Fruit fly (Drosophila melanogaster) whole organism, wandering third instar larva: ENCODE results near the gene ouib.

Experiments used
- Abd-B ChIP-seq: fragments of >200 bp; optimal IDR thresholded peaks from 2 replicates; lab custom pipeline; 2017; ENCODE audit warnings: missing biosample characterization, missing genetic modification characterization
- CG32264 ChIP-seq: fragments of 200-800 bp; sonication (Bioruptor generic); optimal IDR thresholded peaks from 2 replicates; lab custom pipeline; 2016; ENCODE audit warnings: missing biosample characterization, missing genetic modification characterization
- CG9705 ChIP-seq: fragments of 200-800 bp; sonication (Bioruptor generic); optimal IDR thresholded peaks from 2 replicates; lab custom pipeline; 2018; ENCODE audit warnings: missing biosample characterization, mild to moderate bottlenecking, missing genetic modification characterization
- CrebA ChIP-seq: fragments of 200-800 bp; sonication (Bioruptor generic); optimal IDR thresholded peaks from 2 replicates; lab custom pipeline; 2016; ENCODE audit warnings: missing biosample characterization, mild to moderate bottlenecking, missing genetic modification characterization, borderline replicate concordance
- Dfd ChIP-seq: fragments of >200 bp; optimal IDR thresholded peaks from 2 replicates; lab custom pipeline; 2017; ENCODE audit warnings: missing biosample characterization, missing genetic modification characterization
- Dif ChIP-seq: fragments of 200-275, 200-300 bp; sonication (Bioruptor generic); optimal IDR thresholded peaks from 2 replicates; lab custom pipeline; 2018; ENCODE audit warnings: missing biosample characterization, missing genetic modification characterization; ENCODE audit not compliant: partially characterized antibody
- GATAd ChIP-seq: sonication (Bioruptor generic); optimal IDR thresholded peaks from 2 replicates; lab custom pipeline; 2016; ENCODE audit warnings: missing biosample characterization, missing genetic modification characterization
- HLH106 ChIP-seq: fragments of 200-800 bp; optimal IDR thresholded peaks from 3 replicates; lab custom pipeline; 2019; ENCODE audit warnings: missing biosample characterization, mild to moderate bottlenecking, missing genetic modification characterization, moderate library complexity
- Hr78 ChIP-seq: fragments of >200 bp; optimal IDR thresholded peaks from 2 replicates; lab custom pipeline; 2017; ENCODE audit warnings: missing biosample characterization, missing genetic modification characterization
- Hr83 ChIP-seq: fragments of 200-300 bp; sonication (Bioruptor generic); optimal IDR thresholded peaks from 2 replicates; lab custom pipeline; 2016; ENCODE audit warnings: missing biosample characterization, mild to moderate bottlenecking, missing genetic modification characterization, moderate library complexity; ENCODE audit not compliant: poor library complexity, severe bottlenecking
- Jra ChIP-seq: sonication (Bioruptor generic); optimal IDR thresholded peaks from 2 replicates; lab custom pipeline; 2016; ENCODE audit warnings: missing biosample characterization, missing genetic modification characterization
- Mio ChIP-seq: sonication (Bioruptor generic); optimal IDR thresholded peaks from 2 replicates; lab custom pipeline; 2016; ENCODE audit warnings: missing biosample characterization, missing genetic modification characterization
- Myc ChIP-seq: fragments of >200 bp; optimal IDR thresholded peaks from 2 replicates; lab custom pipeline; 2017
- N ChIP-seq: fragments of >200 bp; optimal IDR thresholded peaks from 2 replicates; lab custom pipeline; 2018; ENCODE audit warnings: missing biosample characterization, missing external identifiers, missing genetic modification characterization
- OdsH ChIP-seq: fragments of 200-800 bp; sonication (Bioruptor generic); optimal IDR thresholded peaks from 2 replicates; lab custom pipeline; 2016; ENCODE audit warnings: missing biosample characterization, mild to moderate bottlenecking, missing genetic modification characterization
- Rel ChIP-seq, 2 experiments: fragments of 200-800 bp; sonication (Bioruptor generic) in 1 of 2; optimal IDR thresholded peaks; 2 replicates in 1 of 2; 3 replicates in 1 of 2; lab custom pipeline; 2016 to 2019; ENCODE audit warnings: mild to moderate bottlenecking in 2 of 2, missing biosample characterization in 2 of 2, missing genetic modification characterization in 2 of 2, moderate library complexity in 1 of 2
- Sp1 ChIP-seq: fragments of 200-800 bp; sonication (Bioruptor generic); optimal IDR thresholded peaks from 3 replicates; lab custom pipeline; 2019; ENCODE audit warnings: missing biosample characterization, mild to moderate bottlenecking, missing genetic modification characterization, moderate library complexity
- Vsx2 ChIP-seq: fragments of 200-300, 225-300 bp; sonication (Bioruptor generic); optimal IDR thresholded peaks from 2 replicates; lab custom pipeline; 2018; ENCODE audit warnings: missing biosample characterization, missing genetic modification characterization; ENCODE audit not compliant: partially characterized antibody
- br ChIP-seq: fragments of 200-800 bp; sonication (Bioruptor generic); optimal IDR thresholded peaks from 2 replicates; lab custom pipeline; 2016; ENCODE audit warnings: missing biosample characterization, missing genetic modification characterization
- brk ChIP-seq: fragments of 200-800 bp; sonication (Bioruptor generic); optimal IDR thresholded peaks from 2 replicates; lab custom pipeline; 2016; ENCODE audit warnings: missing biosample characterization, mild to moderate bottlenecking, missing genetic modification characterization
- dl ChIP-seq, 2 experiments: fragments of 175-275, 200-275 bp in 1 of 2; fragments of 200-275 bp in 1 of 2; sonication (Bioruptor generic); optimal IDR thresholded peaks; lab custom pipeline; 2018; ENCODE audit warnings: mild to moderate bottlenecking in 2 of 2, missing biosample characterization in 2 of 2, missing genetic modification characterization in 2 of 2, moderate library complexity in 2 of 2; ENCODE audit not compliant: partially characterized antibody in 2 of 2, insufficient read depth in 1 of 2
- dsf ChIP-seq: sonication (Bioruptor generic); optimal IDR thresholded peaks from 2 replicates; lab custom pipeline; 2016; ENCODE audit warnings: missing biosample characterization, missing genetic modification characterization, borderline replicate concordance
- ey ChIP-seq: fragments of 200-800 bp; sonication (Bioruptor generic); optimal IDR thresholded peaks from 2 replicates; lab custom pipeline; 2016; ENCODE audit warnings: missing biosample characterization, missing genetic modification characterization
- foxo ChIP-seq, 2 experiments: fragments of 200-800 bp; sonication (Bioruptor generic); optimal IDR thresholded peaks; 2 replicates in 1 of 2; 3 replicates in 1 of 2; lab custom pipeline; 2016 to 2017; ENCODE audit warnings: missing biosample characterization in 2 of 2, missing genetic modification characterization in 2 of 2
- fru ChIP-seq: fragments of 200-800 bp; sonication (Bioruptor generic); optimal IDR thresholded peaks from 3 replicates; lab custom pipeline; 2016; ENCODE audit warnings: missing biosample characterization, mild to moderate bottlenecking, missing genetic modification characterization
- h ChIP-seq: fragments of 200-800 bp; sonication (Bioruptor generic); optimal IDR thresholded peaks from 3 replicates; lab custom pipeline; 2016; ENCODE audit warnings: missing biosample characterization, mild to moderate bottlenecking, missing genetic modification characterization
- jim ChIP-seq: fragments of 175-275, 200-325 bp; sonication (Bioruptor generic); optimal IDR thresholded peaks from 2 replicates; lab custom pipeline; 2016; ENCODE audit warnings: missing biosample characterization, mild to moderate bottlenecking, missing genetic modification characterization
- lola ChIP-seq: fragments of >200 bp; optimal IDR thresholded peaks from 2 replicates; lab custom pipeline; 2017; ENCODE audit warnings: missing biosample characterization, missing genetic modification characterization
- pan ChIP-seq: fragments of >200 bp; optimal IDR thresholded peaks from 2 replicates; lab custom pipeline; 2017
- psq ChIP-seq: fragments of 200-800 bp; sonication (Bioruptor generic); optimal IDR thresholded peaks from 3 replicates; lab custom pipeline; 2017; ENCODE audit warnings: missing biosample characterization, mild to moderate bottlenecking, missing genetic modification characterization, moderate library complexity
- rgr ChIP-seq: fragments of 200-800 bp; sonication (Bioruptor generic); optimal IDR thresholded peaks from 3 replicates; lab custom pipeline; 2016; ENCODE audit warnings: missing biosample characterization, mild to moderate bottlenecking, missing genetic modification characterization
- sage ChIP-seq: fragments of 200-800 bp; sonication (Bioruptor generic); optimal IDR thresholded peaks from 2 replicates; lab custom pipeline; 2016; ENCODE audit warnings: missing biosample characterization, mild to moderate bottlenecking, missing genetic modification characterization
- sv ChIP-seq: fragments of 200-800 bp; sonication (Bioruptor generic); optimal IDR thresholded peaks from 3 replicates; lab custom pipeline; 2016; ENCODE audit warnings: missing biosample characterization, missing genetic modification characterization
- tai ChIP-seq: sonication (Bioruptor generic); optimal IDR thresholded peaks from 2 replicates; lab custom pipeline; 2016; ENCODE audit warnings: missing biosample characterization, missing genetic modification characterization
- usp ChIP-seq: fragments of >200 bp; optimal IDR thresholded peaks from 2 replicates; lab custom pipeline; 2017; ENCODE audit warnings: missing biosample characterization, missing genetic modification characterization
- woc ChIP-seq: sonication (Bioruptor generic); optimal IDR thresholded peaks from 2 replicates; lab custom pipeline; 2016; ENCODE audit warnings: missing biosample characterization, mild to moderate bottlenecking, missing genetic modification characterization

The ouib gene

dm6 chr3R:8721071-8721470 is 4.2 kb upstream of the ouib start, which contains the start of gene CG8136:
TSS of gene CG8136 (plus strand) at chr3R:8721371.
- TF ChIP-seq Dfd, result no peak
- TF ChIP-seq OdsH (GFP tag; lab: Kevin White, UChicago), result no peak
- TF ChIP-seq lola (GFP tag; lab: Kevin White, UChicago), result no peak
- TF ChIP-seq Hr83, result no peak
- no peak for TF ChIP-seq Dif (GFP tag; lab: Kevin White, UChicago)
- TF ChIP-seq tai (GFP tag; lab: Kevin White, UChicago), result no peak
- TF ChIP-seq sage, result no peak
- no peak for TF ChIP-seq br
- TF ChIP-seq CrebA, result no peak
- TF ChIP-seq, all 38 proteins: peak for 0

dm6 chr3R:8722962-8723548 is 2.2 kb upstream of the ouib start, which contains the start of gene nom:
TSS of gene nom (plus strand) at chr3R:8723174.
- TF ChIP-seq Rel (GFP tag; optimal IDR thresholded peaks at IDR 0.05; lab: Kevin White, UChicago), result no peak
- TF ChIP-seq Rel (tag; optimal IDR thresholded peaks at IDR 0.05; lab: Kevin White, UChicago), result peak; percentile 77
- TF ChIP-seq N (GFP tag; lab: Kevin White, UChicago), result no peak

DNA sequence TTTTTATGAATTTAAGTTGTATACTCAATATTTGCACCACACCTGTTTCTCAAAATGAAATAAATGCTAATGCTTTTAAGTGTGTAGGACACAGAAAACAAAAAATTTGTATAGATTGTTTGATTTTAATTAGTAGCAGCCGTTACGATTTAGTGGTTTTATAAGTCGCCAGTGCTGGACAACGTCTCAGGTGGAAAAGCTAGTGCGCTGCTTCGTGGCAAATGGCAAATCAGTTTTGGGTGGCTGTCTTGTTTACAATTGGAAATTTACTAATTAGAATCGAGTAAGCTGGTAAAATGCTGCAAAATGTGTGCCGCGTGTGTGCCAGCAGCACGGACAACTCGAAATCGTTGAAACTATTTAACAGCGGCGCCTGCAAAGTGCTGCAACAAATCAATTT is 1.4 kb downstream of the ouib start, which contains the start of gene CG8159:
Gene CG8159 (plus strand): TSS at position 223 of the 400 bp plus-strand sequence.
- TF ChIP-seq ey (GFP tag; lab: Kevin White, UChicago) (peak; percentile 18), HLH106 (tag; lab: Kevin White, UChicago) (no peak), Hr83 (peak; percentile 79), brk (GFP tag; lab: Kevin White, UChicago) (no peak), Abd-B (no peak), OdsH (GFP tag; lab: Kevin White, UChicago) (peak; percentile 1), psq (GFP tag; lab: Kevin White, UChicago) (no peak), Rel (GFP tag; optimal IDR thresholded peaks at IDR 0.05; lab: Kevin White, UChicago) (no peak), Rel (tag; optimal IDR thresholded peaks at IDR 0.05; lab: Kevin White, UChicago) (peak; percentile 97), Jra (no peak), CG9705 (no peak)
- TF ChIP-seq, all 38 proteins: peak for 4

- TF ChIP-seq CG32264 (no peak), Sp1 (GFP tag; lab: Kevin White, UChicago) (no peak), foxo (GFP tag; optimal IDR thresholded peaks at IDR 0.05; lab: Kevin White, UChicago) (no peak), Hr78 (GFP tag; lab: Kevin White, UChicago) (no peak), Mio (GFP tag; lab: Kevin White, UChicago) (no peak)
Observed at dm6 chr3R:8729542-8729941, 4.3 kb downstream of the ouib start, which contains the start of gene ranshi. TSS of gene ranshi (minus strand) at chr3R:8729693.

DNA sequence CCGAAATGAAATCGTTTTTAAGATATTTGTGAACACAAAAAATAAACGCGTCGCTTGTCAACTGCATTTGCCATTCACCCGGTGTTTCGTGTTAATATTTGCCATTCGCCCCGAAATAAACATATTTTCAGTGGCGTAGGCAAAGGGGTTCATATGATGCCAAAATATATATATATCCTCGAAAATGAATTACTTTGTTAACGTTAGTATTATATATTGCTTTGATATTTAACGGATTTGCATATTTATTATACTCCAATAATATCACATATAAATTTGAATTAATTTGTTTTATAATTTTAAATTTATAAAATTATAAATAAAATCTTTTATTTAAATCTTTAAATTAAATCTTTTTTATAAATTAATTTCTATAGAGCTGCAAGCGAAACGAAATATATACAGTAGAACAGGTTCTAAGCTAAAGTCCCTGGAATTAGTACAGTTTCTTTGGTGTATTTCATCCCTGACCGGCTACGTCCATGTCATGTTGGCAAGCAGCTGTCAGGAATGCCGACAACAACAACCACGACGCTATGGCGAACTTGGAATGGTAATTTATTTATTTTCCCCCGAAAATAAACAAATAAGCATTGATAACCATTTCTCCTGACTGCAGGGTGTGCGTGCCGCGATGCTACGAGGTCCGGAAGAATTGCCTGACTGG is 6.5 kb downstream of the ouib start, which contains the start of the genes M1BP and CG8202:
Gene M1BP (minus strand): TSS at position 102 of the 667 bp plus-strand sequence.
Gene CG8202 (plus strand): TSS at position 495 of the 667 bp plus-strand sequence.
- TF ChIP-seq CrebA (no peak), Jra (peak; percentile 44), HLH106 (tag; lab: Kevin White, UChicago) (peak; percentile 91), usp (no peak), sage (peak; percentile 41), Hr83 (peak; percentile 58), dsf (GFP tag; lab: Kevin White, UChicago) (peak; percentile 35), fru (GFP tag; lab: Kevin White, UChicago) (peak; percentile 75), Vsx2 (GFP tag; lab: Kevin White, UChicago) (no peak), OdsH (GFP tag; lab: Kevin White, UChicago) (peak; percentile 83), N (GFP tag; lab: Kevin White, UChicago) (no peak), Dfd (no peak), psq (GFP tag; lab: Kevin White, UChicago) (peak; percentile 88), sv (peak; percentile 44), lola (GFP tag; lab: Kevin White, UChicago) (no peak), Mio (GFP tag; lab: Kevin White, UChicago) (peak; percentile 44), brk (GFP tag; lab: Kevin White, UChicago) (no peak), Dif (GFP tag; lab: Kevin White, UChicago) (no peak), ey (GFP tag; lab: Kevin White, UChicago) (peak; percentile 59), Sp1 (GFP tag; lab: Kevin White, UChicago) (peak; percentile 92), jim (GFP tag; lab: Kevin White, UChicago) (peak; percentile 32), foxo (GFP tag; optimal IDR thresholded peaks at IDR 0.05; lab: Kevin White, UChicago) (peak in 1 of 2 experiments; percentile 89), woc (GFP tag; lab: Kevin White, UChicago) (peak; percentile 63), br (peak; percentile 64), CG32264 (no peak), CG9705 (peak; percentile 78), Abd-B (no peak), pan (lab: Kevin White, UChicago) (no peak), rgr (GFP tag; lab: Kevin White, UChicago) (peak; percentile 86), Myc (lab: Kevin White, UChicago) (peak; percentile 42), GATAd (no peak), dl (GFP tag; optimal IDR thresholded peaks at IDR 0.05; lab: Kevin White, UChicago; ENCODE audit: insufficient read depth in 1 of 2, partially characterized antibody in 2 of 2) (no peak), h (GFP tag; lab: Kevin White, UChicago) (peak; percentile 74)
